Worm (Caenorhabditis elegans) whole organism, young adult: ENCODE results near the gene F14D2.15.

Experiments used
- ama-1 ChIP-seq, 3 experiments: fragments of 150-350 bp in 1 of 3; sonication (generic microtip) in 2 of 3; optimal IDR thresholded peaks; 2 replicates each; lab custom pipeline; 2014 to 2018; ENCODE audit warnings: missing biosample characterization in 2 of 3, missing genetic modification characterization in 2 of 3, missing genetic modification reagents in 2 of 3
- cebp-2 ChIP-seq: fragments of 200-800 bp; sonication (Bioruptor generic); IDR thresholded peaks from 2 replicates; pipeline ENCODE4 v1.3.6; 2022; ENCODE audit warnings: missing genetic modification characterization, missing compliant biosample characterization
- dox-1 ChIP-seq: fragments of 200-800 bp; sonication (Bioruptor generic); IDR thresholded peaks from 2 replicates; pipeline ENCODE4 v1.3.6; 2022; ENCODE audit warnings: missing genetic modification reagents, missing genetic modification characterization, missing compliant biosample characterization
- dpff-1 ChIP-seq: sonication (generic microtip); optimal IDR thresholded peaks from 2 replicates; lab custom pipeline; 2017; ENCODE audit warnings: mild to moderate bottlenecking, missing genetic modification characterization, missing compliant biosample characterization
- hrde-1 ChIP-seq: sonication (generic microtip); optimal IDR thresholded peaks from 2 replicates; lab custom pipeline; 2016; ENCODE audit warnings: missing genetic modification characterization, mild to moderate bottlenecking, missing compliant biosample characterization, moderate library complexity, missing genotype, missing genetic modification reagents, borderline replicate concordance
- lag-1 ChIP-seq: fragments of 200-800 bp; sonication (Bioruptor generic); IDR thresholded peaks from 2 replicates; pipeline ENCODE4 v1.3.6; 2022; ENCODE audit warnings: missing genetic modification reagents, missing genetic modification characterization, missing compliant biosample characterization
- lsl-1 ChIP-seq: fragments of 200-800 bp; sonication (Bioruptor generic); optimal IDR thresholded peaks from 2 replicates; lab custom pipeline; 2018; ENCODE audit warnings: mild to moderate bottlenecking, missing genetic modification characterization, moderate library complexity, missing compliant biosample characterization
- madf-3 ChIP-seq: fragments of 200-800 bp; sonication (Bioruptor generic); IDR thresholded peaks from 2 replicates; pipeline ENCODE4 v1.3.6; 2022; ENCODE audit warnings: missing genetic modification reagents, missing genetic modification characterization, missing compliant biosample characterization
- madf-6 ChIP-seq: fragments of 200-800 bp; sonication (Bioruptor generic); IDR thresholded peaks from 2 replicates; pipeline ENCODE4 v1.3.6; 2022; ENCODE audit warnings: missing genetic modification reagents, missing genetic modification characterization, missing compliant biosample characterization
- unc-62 ChIP-seq: fragments of 150-350 bp; optimal IDR thresholded peaks from 2 replicates; lab custom pipeline; 2014; ENCODE audit warnings: missing biosample characterization, missing genetic modification reagents, missing genetic modification characterization

DNA sequence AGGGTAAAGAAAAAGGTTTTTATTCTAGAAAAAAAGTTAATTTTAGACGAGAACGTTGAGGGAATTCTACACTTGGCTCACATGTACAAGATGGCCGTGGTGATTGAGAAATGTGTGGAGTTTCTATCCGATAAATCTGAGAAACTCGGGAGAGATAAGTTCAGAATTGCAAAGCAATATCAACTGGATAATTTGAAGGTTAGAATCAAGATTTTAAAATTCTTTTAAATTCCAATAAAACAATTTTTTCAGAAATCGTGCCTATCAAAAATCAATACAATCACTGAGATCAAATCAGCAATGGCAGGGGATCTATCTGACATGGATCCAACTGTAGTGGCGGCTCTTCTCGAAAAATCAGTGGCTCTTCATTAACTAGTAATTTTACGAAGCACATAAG is 34.7 kb upstream of the F14D2.15 start, which contains the start of gene Y49F6C.2:
- no peak for TF ChIP-seq ama-1 (optimal IDR thresholded peaks at IDR 0.05; lab: Kevin White, UChicago)
- TF ChIP-seq ama-1 (GFP tag; optimal IDR thresholded peaks at IDR 0.05; lab: Kevin White, UChicago) = no peak
- no peak for TF ChIP-seq unc-62 (GFP tag; lab: Kevin White, UChicago)
- TF ChIP-seq madf-6 (GFP tag; lab: Robert Waterston, UW) = no peak
- no peak for TF ChIP-seq lsl-1 (GFP tag; lab: Kevin White, UChicago)
- TF ChIP-seq hrde-1 = no peak
- no peak for TF ChIP-seq dpff-1 (tag; lab: Kevin White, UChicago)
- no peak for TF ChIP-seq lag-1 (GFP tag; lab: Robert Waterston, UW)
- no peak for TF ChIP-seq dox-1 (GFP tag; lab: Robert Waterston, UW)
- no peak for TF ChIP-seq madf-3 (GFP tag; lab: Robert Waterston, UW)
- TF ChIP-seq cebp-2 (GFP tag; lab: Robert Waterston, UW) = no peak
